In the genomic region with DNA sequence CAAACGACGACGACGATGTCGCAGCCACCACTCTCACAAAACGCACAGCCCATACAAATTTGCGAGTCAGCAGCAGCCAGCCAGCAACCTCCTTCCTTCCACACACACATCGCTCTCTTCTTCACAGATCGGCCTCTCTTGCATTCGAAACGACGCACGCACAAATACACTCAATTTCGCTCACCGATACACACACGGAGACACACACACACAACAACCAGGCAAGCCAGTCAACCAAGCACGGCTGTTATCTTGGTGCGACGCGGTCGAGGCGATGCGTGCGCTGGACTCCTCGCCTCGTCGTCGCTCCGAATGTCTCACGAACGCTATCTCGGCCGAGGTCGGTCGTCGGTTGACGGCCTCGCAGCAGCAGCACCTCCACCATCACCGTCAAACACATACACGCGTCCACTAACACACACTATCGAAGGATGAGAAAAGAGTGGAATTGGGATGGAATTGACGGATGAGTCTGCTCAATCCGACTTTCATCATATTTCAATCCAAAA, we compare ENCODE assay signal across 2 worm cellular contexts.
A peak's percentile ranks its signal among the peaks of the same experiment; 100 is the strongest.
TF ChIP-seq lines count a peak whose summit lies in the region.

No protein-coding gene starts in this region.

TF ChIP-seq in whole organism, L4 larva, 104 proteins besides CTCF, POLR2A, EP300 and RAD21 (continued from another document):
- TF ChIP-seq nhr-25 (tag; optimal IDR thresholded peaks at IDR 0.05; lab: Kevin White, UChicago; ENCODE audit: borderline replicate concordance, insufficient read depth) (peak; percentile 94), lin-13 (GFP tag; optimal IDR thresholded peaks at IDR 0.05; lab: Kevin White, UChicago) (peak; percentile 93), Y75B8A.6 (GFP tag; IDR thresholded peaks at IDR 0.05; lab: Robert Waterston, UW) (no peak), T20F7.1 (GFP tag; optimal IDR thresholded peaks at IDR 0.05; lab: Kevin White, UChicago) (peak; percentile 84), tra-1 (GFP tag; IDR thresholded peaks at IDR 0.05; lab: Robert Waterston, UW) (peak; percentile 70), nhr-11 (tag; optimal IDR thresholded peaks at IDR 0.05; lab: Kevin White, UChicago) (peak; percentile 95), rbr-2 (tag; optimal IDR thresholded peaks at IDR 0.05; lab: Kevin White, UChicago) (peak; percentile 96), R02D3.7 (tag; optimal IDR thresholded peaks at IDR 0.05; lab: Kevin White, UChicago) (no peak), ztf-7 (tag; optimal IDR thresholded peaks at IDR 0.05; lab: Kevin White, UChicago) (peak; percentile 33), mep-1 (tag; optimal IDR thresholded peaks at IDR 0.05; lab: Kevin White, UChicago) (peak; percentile 97), snpc-1.2 (GFP tag; IDR thresholded peaks at IDR 0.05; lab: Robert Waterston, UW) (0 out of 2 replicates have a peak, but pooled peaks have one; percentile 49), T26A8.4 (GFP tag; IDR thresholded peaks at IDR 0.05; lab: Robert Waterston, UW) (peak; percentile 78), nhr-42 (GFP tag; IDR thresholded peaks at IDR 0.05; lab: Robert Waterston, UW) (0 out of 2 replicates have a peak, but pooled peaks have one; percentile 72), nhr-77 (tag; optimal IDR thresholded peaks at IDR 0.05; lab: Kevin White, UChicago) (peak; percentile 96), ces-1 (GFP tag; optimal IDR thresholded peaks at IDR 0.05; lab: Kevin White, UChicago) (no peak), zfp-2 (tag; optimal IDR thresholded peaks at IDR 0.05; lab: Kevin White, UChicago) (peak; percentile 56), dpl-1 (GFP tag; optimal IDR thresholded peaks at IDR 0.05; lab: Kevin White, UChicago) (peak; percentile 67), unc-62 (GFP tag; optimal IDR thresholded peaks at IDR 0.05 in 1 of 2; lab: Kevin White, UChicago) (peak in 1 of 2 experiments; percentile 99), unc-62 (tag; optimal IDR thresholded peaks at IDR 0.05; lab: Kevin White, UChicago) (no peak), lsy-2 (tag; optimal IDR thresholded peaks at IDR 0.05; lab: Kevin White, UChicago) (peak; percentile 79 to 90), mdt-29 (GFP tag; IDR thresholded peaks at IDR 0.05; lab: Robert Waterston, UW) (peak; percentile 49; the same call in 1 of the 2 replicates), lin-15B (tag; optimal IDR thresholded peaks at IDR 0.05; lab: Kevin White, UChicago) (peak; percentile 11), pha-4 (GFP tag; IDR thresholded peaks at IDR 0.05; lab: Robert Waterston, UW) (peak; percentile 67; the same call in 1 of the 2 replicates), pha-4 (tag; optimal IDR thresholded peaks at IDR 0.05; lab: Kevin White, UChicago) (no peak), cey-2 (tag; optimal IDR thresholded peaks at IDR 0.05; lab: Kevin White, UChicago; ENCODE audit: borderline replicate concordance, insufficient read depth) (no peak), hif-1 (tag; optimal IDR thresholded peaks at IDR 0.05; lab: Kevin White, UChicago) (peak in 1 of 2 experiments; percentile 91)

TF ChIP-seq in whole organism, late embryonic, 69 proteins besides CTCF, POLR2A, EP300 and RAD21 (continued from another document):
- TF ChIP-seq rnt-1 (tag; optimal IDR thresholded peaks at IDR 0.05; lab: Kevin White, UChicago) (peak; percentile 96), nfya-1 (tag; optimal IDR thresholded peaks at IDR 0.05; lab: Kevin White, UChicago) (peak; percentile 95), elt-2 (tag; optimal IDR thresholded peaks at IDR 0.05; lab: Kevin White, UChicago) (peak; percentile 78), K02D7.2 (tag; optimal IDR thresholded peaks at IDR 0.05; lab: Kevin White, UChicago) (peak; percentile 40), ceh-6 (GFP tag; optimal IDR thresholded peaks at IDR 0.05; lab: Kevin White, UChicago) (peak; percentile 68), pha-2 (tag; optimal IDR thresholded peaks at IDR 0.05; lab: Kevin White, UChicago) (peak; percentile 76), zip-5 (tag; optimal IDR thresholded peaks at IDR 0.05; lab: Kevin White, UChicago) (peak; percentile 2), ceh-2 (tag; optimal IDR thresholded peaks at IDR 0.05; lab: Kevin White, UChicago) (peak; percentile 58), pat-9 (tag; optimal IDR thresholded peaks at IDR 0.05; lab: Kevin White, UChicago) (peak; percentile 82), sox-4 (tag; optimal IDR thresholded peaks at IDR 0.05; lab: Kevin White, UChicago) (peak; percentile 44)
